Fruit fly (Drosophila melanogaster) whole organism, pupa: ENCODE data around the gene Zip102B.

Experiments used
- CG10348 ChIP-seq: fragments of 200-800 bp; sonication (Bioruptor generic); IDR thresholded peaks from 2 replicates; pipeline ENCODE4 v1.3.6; 2022; ENCODE audit warnings: missing biosample characterization, missing genetic modification characterization
- CG12605 ChIP-seq: fragments of 200-800 bp; sonication (Bioruptor generic); IDR thresholded peaks from 2 replicates; pipeline ENCODE4 v1.3.6; 2022; ENCODE audit warnings: missing biosample characterization, missing genetic modification characterization
- CG13204 ChIP-seq: fragments of 200-800 bp; sonication (Bioruptor generic); optimal IDR thresholded peaks from 2 replicates; lab custom pipeline; 2018; ENCODE audit warnings: missing biosample characterization, mild to moderate bottlenecking, missing genetic modification characterization, moderate library complexity
- CG32121 ChIP-seq: fragments of 200-800 bp; sonication (Bioruptor generic); IDR thresholded peaks from 2 replicates; pipeline ENCODE4 v1.3.6; 2022; ENCODE audit warnings: missing biosample characterization, missing genetic modification characterization
- CG4496 ChIP-seq: fragments of 200-800 bp; sonication (Bioruptor generic); IDR thresholded peaks from 3 replicates; pipeline ENCODE4 v1.3.6; 2022; ENCODE audit warnings: missing biosample characterization, missing genetic modification characterization
- CG9948 ChIP-seq: fragments of 200-800 bp; sonication (Bioruptor generic); optimal IDR thresholded peaks from 2 replicates; lab custom pipeline; 2018; ENCODE audit warnings: missing biosample characterization, mild to moderate bottlenecking, missing genetic modification characterization, moderate library complexity
- EcR ChIP-seq: fragments of 200-800 bp; sonication (Bioruptor generic); optimal IDR thresholded peaks from 3 replicates; lab custom pipeline; 2019; ENCODE audit warnings: missing biosample characterization, missing genetic modification characterization, mild to moderate bottlenecking, moderate library complexity, missing genetic modification reagents
- Pif1B ChIP-seq: fragments of 200-800 bp; sonication (Bioruptor generic); optimal IDR thresholded peaks from 3 replicates; lab custom pipeline; 2016; ENCODE audit warnings: missing biosample characterization, missing genetic modification characterization
- gl ChIP-seq: fragments of 200-800 bp; sonication (Bioruptor generic); optimal IDR thresholded peaks from 2 replicates; lab custom pipeline; 2018; ENCODE audit warnings: missing biosample characterization, mild to moderate bottlenecking, missing genetic modification characterization

DNA sequence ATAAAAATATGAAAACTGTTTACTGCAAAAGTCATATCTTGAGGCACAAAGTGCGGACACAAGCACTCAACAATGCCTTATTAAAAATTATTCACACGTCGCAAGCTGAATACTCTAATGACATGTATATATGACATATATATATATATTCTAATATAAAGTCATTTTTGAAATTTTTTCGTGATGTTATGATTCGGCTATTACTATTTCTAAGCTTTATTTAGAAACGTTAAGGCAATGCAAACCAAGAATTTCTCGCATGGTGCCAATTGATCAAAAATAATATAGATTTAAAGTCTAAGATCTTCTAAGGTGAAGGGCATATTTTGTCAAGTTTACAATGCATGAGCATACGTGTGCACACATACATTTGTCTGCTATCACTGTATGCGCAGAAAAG, 4.9 kb upstream of the Zip102B start:
- TF ChIP-seq CG13204 (GFP tag; lab: Kevin White, UChicago): no peak
- TF ChIP-seq CG12605 (GFP tag; lab: Robert Waterston, UW): no peak
- no peak for TF ChIP-seq EcR (GFP tag; lab: Kevin White, UChicago)
- no peak for TF ChIP-seq gl (tag; lab: Kevin White, UChicago)
- no peak for TF ChIP-seq CG10348
- no peak for TF ChIP-seq Pif1B (GFP tag; lab: Kevin White, UChicago)
- TF ChIP-seq CG9948 (tag; lab: Kevin White, UChicago): no peak
- no peak for TF ChIP-seq CG32121 (GFP tag; lab: Robert Waterston, UW)
- TF ChIP-seq CG4496 (GFP tag; lab: Robert Waterston, UW): no peak
